Fruit fly (Drosophila melanogaster): Measurements from ENCODE around the gene dpr18.

dpr18 gene

DNA sequence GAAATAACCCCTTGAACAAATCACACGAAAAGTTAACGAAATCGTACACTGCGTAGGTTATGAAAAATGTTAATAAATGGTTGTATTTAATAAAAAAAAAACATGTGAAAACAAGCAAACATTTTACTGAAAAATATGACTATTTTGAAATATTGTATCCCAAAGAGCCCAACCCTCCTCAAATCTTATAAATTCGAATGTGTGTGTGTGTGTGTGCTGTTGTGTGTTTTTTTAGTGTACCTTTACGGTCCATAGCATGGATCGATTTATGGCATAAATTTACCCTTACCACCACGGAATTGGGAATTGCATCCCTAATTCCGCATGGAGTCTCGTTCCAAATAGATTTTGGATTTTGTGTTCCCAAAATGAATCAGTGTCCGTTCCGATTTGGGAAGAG is 39.9 kb downstream of the dpr18 start:
- TF ChIP-seq CG12605 (GFP tag; IDR thresholded peaks at IDR 0.05) (0 out of 2 replicates have a peak, but pooled peaks have one; percentile 24), Pif1A (GFP tag; optimal IDR thresholded peaks at IDR 0.05) (peak; percentile 54), Ets98B (GFP tag; IDR thresholded peaks at IDR 0.05) (0 out of 2 replicates have a peak, but pooled peaks have one; percentile 17), fd96Ca (GFP tag; IDR thresholded peaks at IDR 0.05) (0 out of 3 replicates have a peak, but pooled peaks have one; percentile 15), Snoo (tag; optimal IDR thresholded peaks at IDR 0.05) (peak; percentile 50), rn (GFP tag; IDR thresholded peaks at IDR 0.05) (0 out of 2 replicates have a peak, but pooled peaks have one; percentile 5), CG8159 (tag; optimal IDR thresholded peaks at IDR 0.05) (no peak), CG8301 (tag; optimal IDR thresholded peaks at IDR 0.05) (no peak), Pif1B (GFP tag; optimal IDR thresholded peaks at IDR 0.05) (peak; percentile 19), CG34367 (tag; optimal IDR thresholded peaks at IDR 0.05) (no peak)

- TF ChIP-seq fd96Ca (GFP tag; IDR thresholded peaks at IDR 0.05), result no peak
- TF ChIP-seq EcR (GFP tag; optimal IDR thresholded peaks at IDR 0.05), result peak; percentile 23
These were observed 40.7 kb downstream of the dpr18 start for dm6 chrX:16104056-16104737.

DNA sequence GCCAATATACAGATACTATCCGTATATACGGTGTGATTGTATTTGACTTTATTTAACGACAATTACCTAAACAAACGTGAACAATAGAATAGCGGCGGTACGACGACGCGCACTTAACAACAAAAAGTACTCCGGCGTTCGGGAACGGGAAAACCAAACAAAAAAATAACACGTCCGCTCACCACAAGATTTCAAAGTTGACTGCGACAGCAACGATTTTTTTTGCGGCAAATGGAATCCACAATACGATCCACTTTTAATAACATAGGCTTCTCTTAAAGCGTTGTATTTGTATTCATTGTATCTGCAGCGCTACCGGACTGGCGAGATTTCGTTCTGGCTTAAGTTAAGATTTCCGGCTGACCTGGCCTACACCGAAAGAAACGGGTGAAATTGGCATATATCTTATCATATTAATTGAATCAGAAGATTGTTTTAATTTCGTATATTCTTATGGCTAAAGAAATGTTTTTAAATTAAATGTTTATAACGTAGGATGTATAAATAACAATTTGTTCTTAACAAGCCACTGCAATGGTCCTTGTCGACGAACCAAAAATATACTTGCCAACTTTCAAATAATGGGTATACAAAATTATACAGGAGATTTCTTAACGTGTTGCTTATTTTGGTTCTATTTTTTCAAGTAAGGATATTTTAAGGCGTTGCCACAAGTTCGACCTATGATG is 41.3 kb downstream of the dpr18 start, which contains the start of the genes CG42353 and CG42354:
CG42353 (minus strand) TSS at position 209 of the 689 bp plus-strand sequence.
CG42354 (minus strand) TSS at position 209 of the 689 bp plus-strand sequence.
- TF ChIP-seq Ets98B (GFP tag; IDR thresholded peaks at IDR 0.05), result peak; percentile 89
- peak; percentile 98 for TF ChIP-seq CG8159 (tag; optimal IDR thresholded peaks at IDR 0.05)
- TF ChIP-seq CG15710 (tag; optimal IDR thresholded peaks at IDR 0.05), result peak; percentile 98
- peak; percentile 65 for TF ChIP-seq CG10348 (GFP tag; IDR thresholded peaks at IDR 0.05)
- TF ChIP-seq CG14655 (GFP tag; optimal IDR thresholded peaks at IDR 0.05), result peak; percentile 99
- TF ChIP-seq Pif1A (GFP tag; optimal IDR thresholded peaks at IDR 0.05), result peak; percentile 85
- TF ChIP-seq CG13204 (GFP tag; optimal IDR thresholded peaks at IDR 0.05), result peak; percentile 81
- TF ChIP-seq CG4496 (GFP tag; IDR thresholded peaks at IDR 0.05), result peak; percentile 95
- peak; percentile 98 for TF ChIP-seq CG34367 (tag; optimal IDR thresholded peaks at IDR 0.05)
- TF ChIP-seq CG32121 (GFP tag; IDR thresholded peaks at IDR 0.05), result peak; percentile 94
- TF ChIP-seq CG9948 (tag; optimal IDR thresholded peaks at IDR 0.05), result peak; percentile 99
- peak; percentile 97 for TF ChIP-seq D1 (tag; optimal IDR thresholded peaks at IDR 0.05)
- peak; percentile 93 for TF ChIP-seq gl (tag; optimal IDR thresholded peaks at IDR 0.05)
- peak; percentile 91 for TF ChIP-seq fd96Ca (GFP tag; IDR thresholded peaks at IDR 0.05)
- TF ChIP-seq CG12605 (GFP tag; IDR thresholded peaks at IDR 0.05), result peak; percentile 89
- TF ChIP-seq rn (GFP tag; IDR thresholded peaks at IDR 0.05), result peak; percentile 84
- peak; percentile 98 for TF ChIP-seq CG17806 (tag; optimal IDR thresholded peaks at IDR 0.05)
- peak; percentile 91 for TF ChIP-seq Snoo (tag; optimal IDR thresholded peaks at IDR 0.05)
- TF ChIP-seq CG8301 (tag; optimal IDR thresholded peaks at IDR 0.05), result peak; percentile 98
- TF ChIP-seq EcR (GFP tag; optimal IDR thresholded peaks at IDR 0.05), result no peak
- peak; percentile 92 for TF ChIP-seq Pif1B (GFP tag; optimal IDR thresholded peaks at IDR 0.05)

dm6 chrX:16105715-16106114 is 42.2 kb downstream of the dpr18 start:
- TF ChIP-seq CG4496 (GFP tag; IDR thresholded peaks at IDR 0.05) (0 out of 3 replicates have a peak, but pooled peaks have one; percentile 32), rn (GFP tag; IDR thresholded peaks at IDR 0.05) (no peak)

- TF ChIP-seq CG8159 (tag; optimal IDR thresholded peaks at IDR 0.05), result peak; percentile 8
- TF ChIP-seq D1 (tag; optimal IDR thresholded peaks at IDR 0.05), result no peak
These were observed 48.1 kb downstream of the dpr18 start for dm6 chrX:16111655-16112054.

All from whole organism, pupa.